Worm (Caenorhabditis elegans) whole organism, mixed stage, embryonic: ENCODE results near the gene inx-1.

ENCODE experiments used
- M03D4.4 ChIP-seq: sonication (generic microtip); optimal IDR thresholded peaks from 2 replicates; lab custom pipeline; 2017; ENCODE audit warnings: mild to moderate bottlenecking, missing genetic modification characterization, missing compliant biosample characterization
- bed-3 ChIP-seq: fragments of 200-800 bp; sonication (Bioruptor generic); optimal IDR thresholded peaks from 3 replicates; lab custom pipeline; 2018; ENCODE audit warnings: mild to moderate bottlenecking, missing genetic modification characterization, moderate library complexity, missing compliant biosample characterization
- cnd-1 ChIP-seq: fragments of 200-800 bp; sonication (Bioruptor generic); optimal IDR thresholded peaks from 2 replicates; lab custom pipeline; 2018; ENCODE audit warnings: mild to moderate bottlenecking, missing genetic modification characterization, missing compliant biosample characterization
- elt-3 ChIP-seq: fragments of 150-350 bp; optimal IDR thresholded peaks from 2 replicates; lab custom pipeline; 2014; ENCODE audit warnings: missing biosample characterization, missing genetic modification characterization
- flh-1 ChIP-seq: fragments of 200-800 bp; sonication (Bioruptor generic); optimal IDR thresholded peaks from 2 replicates; lab custom pipeline; 2018; ENCODE audit warnings: mild to moderate bottlenecking, missing genetic modification characterization, moderate library complexity, missing compliant biosample characterization
- lin-13 ChIP-seq: fragments of 150-350 bp; optimal IDR thresholded peaks from 2 replicates; lab custom pipeline; 2014; ENCODE audit warnings: missing biosample characterization, missing genetic modification characterization
- nhr-76 ChIP-seq: sonication (generic microtip); optimal IDR thresholded peaks from 2 replicates; lab custom pipeline; 2017; ENCODE audit warnings: missing biosample characterization, missing genetic modification characterization
- snpc-4 ChIP-seq: fragments of 150-350 bp; optimal IDR thresholded peaks from 2 replicates; lab custom pipeline; 2014; ENCODE audit warnings: missing biosample characterization, missing genetic modification characterization
- unc-62 ChIP-seq: fragments of 150-350 bp; optimal IDR thresholded peaks from 2 replicates; lab custom pipeline; 2014; ENCODE audit warnings: missing biosample characterization, missing genetic modification reagents, missing genetic modification characterization
- ztf-11 ChIP-seq: fragments of 150-350 bp; optimal IDR thresholded peaks from 2 replicates; lab custom pipeline; 2014; ENCODE audit warnings: missing biosample characterization, missing genetic modification characterization

DNA sequence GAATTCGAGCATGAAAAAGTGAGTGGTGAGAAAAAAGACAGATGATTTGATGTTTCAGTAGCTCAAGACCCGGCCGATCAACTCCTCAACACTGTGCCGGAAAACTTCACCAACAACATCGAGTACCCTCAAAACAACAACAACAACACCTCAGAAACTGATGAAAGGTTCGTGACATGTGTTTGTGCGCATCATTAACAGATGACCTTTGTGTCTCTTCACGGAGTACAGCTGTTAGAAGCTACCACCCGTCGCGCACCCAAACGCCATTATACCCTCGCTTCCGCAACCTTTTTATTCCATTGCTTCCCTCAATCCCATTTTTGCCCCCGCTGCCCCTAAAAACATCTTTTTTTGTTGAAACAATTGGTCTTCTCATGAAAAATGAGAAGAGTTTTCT is 40.9 kb downstream of the inx-1 start:
- TF ChIP-seq nhr-76, result no peak
- TF ChIP-seq bed-3, result no peak
- TF ChIP-seq lin-13 (tag; lab: Kevin White, UChicago), result no peak
- TF ChIP-seq elt-3 (tag; lab: Kevin White, UChicago), result no peak
- TF ChIP-seq unc-62, result no peak
- no peak for TF ChIP-seq M03D4.4 (tag; lab: Kevin White, UChicago)
- no peak for TF ChIP-seq cnd-1 (tag; lab: Kevin White, UChicago)
- TF ChIP-seq ztf-11 (tag; lab: Kevin White, UChicago), result no peak
- TF ChIP-seq snpc-4 (tag; lab: Kevin White, UChicago), result no peak
- no peak for TF ChIP-seq flh-1
